Fruit fly (Drosophila melanogaster) Kc167 (cell line): ENCODE measurements around the gene CG32708.

Experiments used
- Sin3A ChIP-seq: fragments of >200 bp; optimal IDR thresholded peaks from 2 replicates; lab custom pipeline; 2018; ENCODE audit warnings: missing external identifiers
- insv ChIP-seq: fragments of >200 bp; optimal IDR thresholded peaks from 3 replicates; lab custom pipeline; 2018; ENCODE audit warnings: missing external identifiers
- psq ChIP-seq: fragments of >200 bp; optimal IDR thresholded peaks from 2 replicates; lab custom pipeline; 2017; ENCODE audit warnings: missing external identifiers
- ttk ChIP-seq: sonication (Bioruptor generic); optimal IDR thresholded peaks from 2 replicates; lab custom pipeline; 2017; ENCODE audit warnings: missing external identifiers

- TF ChIP-seq ttk (lab: Kevin White, UChicago): no peak
- no peak for TF ChIP-seq insv (lab: Kevin White, UChicago)
- TF ChIP-seq Sin3A: no peak
- TF ChIP-seq psq: no peak
Observed at dm6 chrX:9060078-9060477, 25.7 kb upstream of the CG32708 start.
